Worm (Caenorhabditis elegans) whole organism, L2 larva: ENCODE measurements around the gene Y38A10A.2.

ENCODE experiments used
- alr-1 ChIP-seq: fragments of 150-350 bp; optimal IDR thresholded peaks from 2 replicates; lab custom pipeline; 2014; ENCODE audit warnings: missing biosample characterization, missing genetic modification characterization
- egl-27 ChIP-seq: sonication (generic microtip); optimal IDR thresholded peaks from 3 replicates; lab custom pipeline; 2017; ENCODE audit warnings: missing biosample characterization, missing genetic modification reagents, missing genetic modification characterization
- mbf-1 ChIP-seq: sonication (generic microtip); optimal IDR thresholded peaks from 2 replicates; lab custom pipeline; 2017; ENCODE audit warnings: missing biosample characterization, missing genetic modification characterization
- nhr-12 ChIP-seq: fragments of 150-350 bp; optimal IDR thresholded peaks from 2 replicates; lab custom pipeline; 2014; ENCODE audit warnings: missing biosample characterization, missing genetic modification characterization
- nhr-237 ChIP-seq: fragments of 150-350 bp; optimal IDR thresholded peaks from 2 replicates; lab custom pipeline; 2014; ENCODE audit warnings: missing biosample characterization, missing genetic modification characterization
- zag-1 ChIP-seq: fragments of 150-350 bp; optimal IDR thresholded peaks from 2 replicates; lab custom pipeline; 2014; ENCODE audit warnings: missing biosample characterization, missing genetic modification characterization

DNA sequence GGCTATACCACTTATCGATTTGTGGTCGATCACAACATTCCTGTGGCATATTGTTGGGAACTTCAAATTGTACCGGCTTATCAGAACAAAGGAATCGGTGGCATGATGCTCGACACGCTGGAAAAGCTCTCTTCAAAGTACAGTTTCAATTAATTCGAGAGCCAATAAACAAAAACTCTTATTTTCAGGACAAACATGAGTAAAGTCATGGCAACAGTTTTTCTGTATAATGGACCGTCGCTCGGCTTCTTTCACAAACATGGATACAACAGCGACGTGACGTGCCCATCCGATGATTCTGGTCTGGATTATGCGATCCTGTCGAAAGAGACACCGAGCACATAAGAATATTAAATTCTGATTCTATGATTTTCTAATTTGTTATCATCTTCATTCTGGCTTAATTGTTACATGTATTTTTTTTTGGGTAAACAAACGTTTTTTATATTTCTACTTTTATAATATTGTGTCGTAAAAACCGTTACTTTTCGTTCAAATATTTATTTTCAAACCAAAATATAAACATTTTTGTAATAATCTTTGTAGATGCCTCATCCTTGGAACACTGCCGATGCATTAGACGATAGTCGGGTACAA is 33.4 kb upstream of the Y38A10A.2 start, which contains the start of gene smut-1:
- TF ChIP-seq egl-27 (tag; lab: Kevin White, UChicago) (no peak), nhr-12 (tag; lab: Kevin White, UChicago) (no peak), mbf-1 (tag; lab: Kevin White, UChicago) (no peak), alr-1 (tag; lab: Kevin White, UChicago) (no peak), zag-1 (tag; lab: Kevin White, UChicago) (no peak), nhr-237 (no peak)
